Worm (Caenorhabditis elegans): ENCODE data around the gene nlp-80.

Gene nlp-80

DNA sequence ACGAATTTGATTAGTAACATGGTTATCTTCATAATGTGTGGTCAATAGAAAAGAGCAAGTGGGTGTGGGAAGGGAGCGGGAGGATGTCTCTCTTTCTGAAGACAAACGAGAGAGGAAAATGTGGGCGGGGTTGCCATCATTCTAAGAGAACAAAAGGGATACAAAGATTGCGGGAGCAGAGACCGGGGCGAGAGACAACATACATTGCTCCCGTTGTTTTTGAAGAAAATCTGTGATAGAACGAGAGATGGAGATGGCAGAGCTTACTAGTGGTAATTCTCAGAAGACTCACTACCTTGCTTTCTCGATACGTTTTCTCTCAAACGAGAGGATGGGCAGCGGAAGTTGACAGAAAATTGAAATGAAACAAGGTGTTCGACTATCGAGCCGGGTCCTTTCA is 7.9 kb upstream of the nlp-80 start:
- TF ChIP-seq F13C5.2 (tag; optimal IDR thresholded peaks at IDR 0.05), result no peak
- TF ChIP-seq pes-1 (GFP tag; IDR thresholded peaks at IDR 0.05), result no peak
- TF ChIP-seq tbx-37 (GFP tag; conservative IDR thresholded peaks at IDR 0.05), result no peak
- TF ChIP-seq hmbx-1 (tag; optimal IDR thresholded peaks at IDR 0.05), result no peak
- TF ChIP-seq ets-7 (tag; optimal IDR thresholded peaks at IDR 0.05), result no peak
- TF ChIP-seq flt-1 (GFP tag; IDR thresholded peaks at IDR 0.05), result no peak
- no peak for TF ChIP-seq ceh-36 (tag; optimal IDR thresholded peaks at IDR 0.05)
- TF ChIP-seq aly-1 (tag; optimal IDR thresholded peaks at IDR 0.05), result no peak
- TF ChIP-seq sea-1 (GFP tag; conservative IDR thresholded peaks at IDR 0.05), result no peak
- TF ChIP-seq hmg-4 (GFP tag; optimal IDR thresholded peaks at IDR 0.05), result no peak

- TF ChIP-seq ceh-36 (tag; optimal IDR thresholded peaks at IDR 0.05), result no peak
- no peak for TF ChIP-seq hnd-1 (tag; optimal IDR thresholded peaks at IDR 0.05)
- TF ChIP-seq flt-1 (GFP tag; IDR thresholded peaks at IDR 0.05), result no peak
These were observed 6.0 kb upstream of the nlp-80 start for ce11 chrV:11071453-11071852.

DNA sequence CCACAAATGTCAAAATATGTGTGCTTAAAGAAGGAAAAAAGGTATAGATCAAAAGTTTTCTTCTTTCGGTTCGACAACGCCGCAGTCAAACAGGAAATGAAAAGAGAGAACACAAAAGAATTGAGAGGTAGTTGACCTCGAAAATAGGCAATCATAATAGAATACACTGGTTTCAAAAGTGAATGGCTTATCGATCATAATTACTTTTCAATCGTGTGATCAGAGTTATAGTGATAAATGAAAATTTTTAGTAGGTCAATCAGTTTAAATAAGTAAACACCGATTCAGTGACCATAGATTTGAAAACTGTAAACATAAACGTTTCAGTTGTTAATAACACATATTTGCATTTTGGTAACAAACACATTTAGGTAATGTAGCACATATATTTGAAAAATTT is 5.0 kb upstream of the nlp-80 start:
- no peak for TF ChIP-seq tbx-37 (GFP tag; conservative IDR thresholded peaks at IDR 0.05)
- TF ChIP-seq hnd-1 (tag; optimal IDR thresholded peaks at IDR 0.05), result no peak
- no peak for TF ChIP-seq aly-1 (tag; optimal IDR thresholded peaks at IDR 0.05)
- no peak for TF ChIP-seq pes-1 (GFP tag; IDR thresholded peaks at IDR 0.05)
- TF ChIP-seq hmbx-1 (tag; optimal IDR thresholded peaks at IDR 0.05), result no peak
- TF ChIP-seq sea-1 (GFP tag; conservative IDR thresholded peaks at IDR 0.05), result no peak
- TF ChIP-seq flt-1 (GFP tag; IDR thresholded peaks at IDR 0.05), result no peak
- no peak for TF ChIP-seq F13C5.2 (tag; optimal IDR thresholded peaks at IDR 0.05)
- TF ChIP-seq tbx-11 (GFP tag; IDR thresholded peaks at IDR 0.05), result no peak
- TF ChIP-seq B0310.2 (tag; optimal IDR thresholded peaks at IDR 0.05), result no peak
- no peak for TF ChIP-seq ama-1 (optimal IDR thresholded peaks at IDR 0.05)
- TF ChIP-seq hmg-4 (GFP tag; optimal IDR thresholded peaks at IDR 0.05), result no peak
- no peak for TF ChIP-seq ceh-13 (GFP tag; optimal IDR thresholded peaks at IDR 0.05)
- no peak for TF ChIP-seq ceh-36 (tag; optimal IDR thresholded peaks at IDR 0.05)

ce11 chrV:11069277-11069676 is 3.9 kb upstream of the nlp-80 start, which contains the start of gene T04C12.8:
T04C12.8 (minus strand) TSS chrV:11069358.
- TF ChIP-seq hnd-1 (tag; optimal IDR thresholded peaks at IDR 0.05), result no peak
- no peak for TF ChIP-seq hmg-4 (GFP tag; optimal IDR thresholded peaks at IDR 0.05)
- no peak for TF ChIP-seq hmbx-1 (tag; optimal IDR thresholded peaks at IDR 0.05)
- no peak for TF ChIP-seq scrt-1 (GFP tag; IDR thresholded peaks at IDR 0.05)
- TF ChIP-seq tbx-11 (GFP tag; IDR thresholded peaks at IDR 0.05), result no peak
- TF ChIP-seq flt-1 (GFP tag; IDR thresholded peaks at IDR 0.05), result no peak
- TF ChIP-seq tbx-37 (GFP tag; conservative IDR thresholded peaks at IDR 0.05), result no peak
- no peak for TF ChIP-seq sea-1 (GFP tag; conservative IDR thresholded peaks at IDR 0.05)
- no peak for TF ChIP-seq aly-1 (tag; optimal IDR thresholded peaks at IDR 0.05)
- TF ChIP-seq ets-7 (tag; optimal IDR thresholded peaks at IDR 0.05), result no peak
- no peak for TF ChIP-seq tra-4 (tag; optimal IDR thresholded peaks at IDR 0.05)
- TF ChIP-seq ceh-36 (tag; optimal IDR thresholded peaks at IDR 0.05), result no peak
- TF ChIP-seq pes-1 (GFP tag; IDR thresholded peaks at IDR 0.05), result no peak
- TF ChIP-seq B0310.2 (tag; optimal IDR thresholded peaks at IDR 0.05), result no peak
- TF ChIP-seq ama-1 (optimal IDR thresholded peaks at IDR 0.05), result no peak
- TF ChIP-seq F13C5.2 (tag; optimal IDR thresholded peaks at IDR 0.05), result no peak
- TF ChIP-seq ceh-13 (GFP tag; optimal IDR thresholded peaks at IDR 0.05), result no peak

- TF ChIP-seq hnd-1 (tag; optimal IDR thresholded peaks at IDR 0.05) (no peak), tbx-37 (GFP tag; conservative IDR thresholded peaks at IDR 0.05) (no peak)
These were observed 2.3 kb downstream of the nlp-80 start, which contains the start of gene T04C12.9 for ce11 chrV:11063115-11063514. T04C12.9 (minus strand) TSS chrV:11063215.

DNA sequence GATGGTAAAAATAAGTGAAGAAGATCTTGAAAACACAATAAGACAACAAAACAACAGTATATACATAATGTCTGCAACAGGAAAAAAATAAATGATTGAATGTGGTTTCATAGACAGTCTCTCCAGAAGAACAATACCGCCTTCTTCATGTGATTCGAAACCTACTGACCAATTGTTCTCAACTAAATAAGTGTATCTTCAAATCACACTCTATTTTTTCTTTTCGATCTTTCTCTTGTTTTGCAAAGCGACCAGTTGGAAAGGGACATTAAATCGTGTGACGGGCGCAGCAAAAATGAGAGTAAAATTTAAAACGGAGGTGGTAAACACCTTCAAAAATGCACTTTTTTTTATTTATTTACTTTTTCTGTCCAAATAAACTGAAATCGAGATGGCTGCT is 3.5 kb downstream of the nlp-80 start:
- TF ChIP-seq hmbx-1 (tag; optimal IDR thresholded peaks at IDR 0.05) (no peak), sea-1 (GFP tag; conservative IDR thresholded peaks at IDR 0.05) (no peak), pes-1 (GFP tag; IDR thresholded peaks at IDR 0.05) (no peak), ceh-13 (GFP tag; optimal IDR thresholded peaks at IDR 0.05) (no peak), hnd-1 (tag; optimal IDR thresholded peaks at IDR 0.05) (no peak), scrt-1 (GFP tag; IDR thresholded peaks at IDR 0.05) (no peak), tra-4 (tag; optimal IDR thresholded peaks at IDR 0.05) (no peak), hmg-4 (GFP tag; optimal IDR thresholded peaks at IDR 0.05) (no peak)

- TF ChIP-seq ceh-36 (tag; optimal IDR thresholded peaks at IDR 0.05), result no peak
- TF ChIP-seq hmg-4 (GFP tag; optimal IDR thresholded peaks at IDR 0.05), result no peak
- TF ChIP-seq B0310.2 (tag; optimal IDR thresholded peaks at IDR 0.05), result no peak
- no peak for TF ChIP-seq tbx-11 (GFP tag; IDR thresholded peaks at IDR 0.05)
- no peak for TF ChIP-seq hnd-1 (tag; optimal IDR thresholded peaks at IDR 0.05)
- TF ChIP-seq hmbx-1 (tag; optimal IDR thresholded peaks at IDR 0.05), result no peak
- TF ChIP-seq ceh-13 (GFP tag; optimal IDR thresholded peaks at IDR 0.05), result no peak
- TF ChIP-seq ama-1 (optimal IDR thresholded peaks at IDR 0.05), result no peak
- TF ChIP-seq aly-1 (tag; optimal IDR thresholded peaks at IDR 0.05), result no peak
- no peak for TF ChIP-seq pes-1 (GFP tag; IDR thresholded peaks at IDR 0.05)
- no peak for TF ChIP-seq sea-1 (GFP tag; conservative IDR thresholded peaks at IDR 0.05)
- TF ChIP-seq ets-7 (tag; optimal IDR thresholded peaks at IDR 0.05), result no peak
- TF ChIP-seq tra-4 (tag; optimal IDR thresholded peaks at IDR 0.05), result no peak
- TF ChIP-seq F13C5.2 (tag; optimal IDR thresholded peaks at IDR 0.05), result no peak
- no peak for TF ChIP-seq flt-1 (GFP tag; IDR thresholded peaks at IDR 0.05)
- no peak for TF ChIP-seq scrt-1 (GFP tag; IDR thresholded peaks at IDR 0.05)
- no peak for TF ChIP-seq tbx-37 (GFP tag; conservative IDR thresholded peaks at IDR 0.05)
These were observed 5.0 kb downstream of the nlp-80 start, which contains the start of gene T04C12.11 for ce11 chrV:11060239-11060984. T04C12.11 (minus strand) TSS chrV:11060289.

DNA sequence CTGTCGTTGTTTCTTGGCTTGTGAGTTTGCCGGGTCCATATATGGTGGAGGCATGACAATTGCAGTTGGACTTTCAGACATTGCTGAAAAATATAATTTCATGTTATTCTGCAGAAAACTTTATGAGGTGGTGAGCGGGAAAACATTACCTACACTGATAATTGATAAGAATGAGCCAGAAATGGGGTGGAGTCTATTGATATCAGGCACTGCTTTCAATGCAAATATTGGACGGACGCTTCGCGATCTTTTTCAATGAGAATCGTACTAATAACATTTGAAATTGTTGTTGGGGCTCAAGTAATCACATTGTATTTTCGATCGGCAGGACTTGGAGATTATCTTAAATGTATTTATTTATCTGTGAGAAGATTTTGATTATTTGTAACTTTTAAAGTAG is 6.2 kb downstream of the nlp-80 start, which contains the start of gene T04C12.1:
Gene T04C12.1 (minus strand): TSS at position 90 of the 400 bp plus-strand sequence.
- TF ChIP-seq scrt-1 (GFP tag; IDR thresholded peaks at IDR 0.05) (no peak), tbx-37 (GFP tag; conservative IDR thresholded peaks at IDR 0.05) (no peak), hmbx-1 (tag; optimal IDR thresholded peaks at IDR 0.05) (no peak), aly-1 (tag; optimal IDR thresholded peaks at IDR 0.05) (no peak), sea-1 (GFP tag; conservative IDR thresholded peaks at IDR 0.05) (no peak), pes-1 (GFP tag; IDR thresholded peaks at IDR 0.05) (no peak), hmg-4 (GFP tag; optimal IDR thresholded peaks at IDR 0.05) (no peak), tbx-11 (GFP tag; IDR thresholded peaks at IDR 0.05) (no peak), flt-1 (GFP tag; IDR thresholded peaks at IDR 0.05) (no peak), ceh-13 (GFP tag; optimal IDR thresholded peaks at IDR 0.05) (no peak), B0310.2 (tag; optimal IDR thresholded peaks at IDR 0.05) (no peak), tra-4 (tag; optimal IDR thresholded peaks at IDR 0.05) (no peak), ama-1 (optimal IDR thresholded peaks at IDR 0.05) (no peak), hnd-1 (tag; optimal IDR thresholded peaks at IDR 0.05) (no peak), ets-7 (tag; optimal IDR thresholded peaks at IDR 0.05) (no peak), ceh-36 (tag; optimal IDR thresholded peaks at IDR 0.05) (no peak), F13C5.2 (tag; optimal IDR thresholded peaks at IDR 0.05) (no peak)
